Worm (Caenorhabditis elegans) whole organism, L1 larva: ENCODE measurements around the gene flp-23.
A peak's percentile ranks its signal among the peaks of the same experiment; 100 is the strongest.

ENCODE experiments used
- C04F5.9 ChIP-seq: sonication (generic microtip); optimal IDR thresholded peaks from 2 replicates; lab custom pipeline; 2016; ENCODE audit warnings: missing genetic modification characterization, missing compliant biosample characterization
- C16A3.4 ChIP-seq: fragments of 150-350 bp; optimal IDR thresholded peaks from 2 replicates; lab custom pipeline; 2014; ENCODE audit warnings: missing biosample characterization, missing genetic modification characterization
- C34B4.2 ChIP-seq: sonication (generic microtip); optimal IDR thresholded peaks from 2 replicates; lab custom pipeline; 2017; ENCODE audit warnings: mild to moderate bottlenecking, missing genetic modification characterization, missing compliant biosample characterization
- F16B12.6 ChIP-seq: fragments of 150-350 bp; optimal IDR thresholded peaks from 2 replicates; lab custom pipeline; 2014; ENCODE audit warnings: missing biosample characterization, missing genetic modification characterization
- alr-1 ChIP-seq: fragments of 200-800 bp; sonication (Bioruptor generic); optimal IDR thresholded peaks from 2 replicates; lab custom pipeline; 2018; ENCODE audit warnings: borderline replicate concordance, mild to moderate bottlenecking, missing genetic modification characterization, missing compliant biosample characterization
- aly-2 ChIP-seq: fragments of 150-350 bp; optimal IDR thresholded peaks from 2 replicates; lab custom pipeline; 2014; ENCODE audit warnings: missing biosample characterization, missing genetic modification characterization
- blmp-1 ChIP-seq: fragments of 150-350 bp; optimal IDR thresholded peaks from 2 replicates; lab custom pipeline; 2014; ENCODE audit warnings: missing biosample characterization, missing genetic modification characterization
- ceh-82 ChIP-seq, 3 experiments: fragments of 150-350 bp in 1 of 3; sonication (generic microtip) in 2 of 3; optimal IDR thresholded peaks; 2 replicates each; lab custom pipeline; 2014 to 2017; ENCODE audit warnings: missing biosample characterization in 3 of 3, missing genetic modification characterization in 3 of 3
- ces-1 ChIP-seq: fragments of 150-350 bp; optimal IDR thresholded peaks from 2 replicates; lab custom pipeline; 2014; ENCODE audit warnings: missing biosample characterization, missing genetic modification reagents, missing genetic modification characterization
- dsc-1 ChIP-seq: sonication (generic microtip); optimal IDR thresholded peaks from 2 replicates; lab custom pipeline; 2016; ENCODE audit warnings: mild to moderate bottlenecking, missing genetic modification characterization, missing compliant biosample characterization
- efl-1 ChIP-seq, 4 experiments: fragments of 150-350 bp; optimal IDR thresholded peaks in 3 of 4; peaks in 1 of 4; 1 replicate in 1 of 4; 2 replicates in 3 of 4; lab custom pipeline; 2014; ENCODE audit warnings: missing biosample characterization in 2 of 4, missing genetic modification characterization in 2 of 4, missing genetic modification reagents in 2 of 4
- egl-27 ChIP-seq, 2 experiments: fragments of 150-350 bp in 1 of 2; sonication (generic microtip); optimal IDR thresholded peaks; 3 replicates each; lab custom pipeline; 2017 to 2018; ENCODE audit warnings: missing biosample characterization in 2 of 2, missing genetic modification characterization in 2 of 2, missing genetic modification reagents in 2 of 2
- elt-2 ChIP-seq: sonication (generic microtip); optimal IDR thresholded peaks from 2 replicates; lab custom pipeline; 2016; ENCODE audit warnings: missing genetic modification characterization, mild to moderate bottlenecking, inconsistent platforms, missing compliant biosample characterization, missing genetic modification reagents
- fos-1 ChIP-seq: fragments of 150-350 bp; optimal IDR thresholded peaks from 2 replicates; lab custom pipeline; 2014; ENCODE audit warnings: missing biosample characterization, missing genetic modification characterization
- hlh-4 ChIP-seq: sonication (generic microtip); optimal IDR thresholded peaks from 2 replicates; lab custom pipeline; 2016; ENCODE audit warnings: mild to moderate bottlenecking, missing genetic modification characterization, missing compliant biosample characterization
- hpl-2 ChIP-seq: fragments of 150-350 bp; optimal IDR thresholded peaks from 2 replicates; lab custom pipeline; 2014; ENCODE audit warnings: missing biosample characterization, missing genetic modification reagents, missing genetic modification characterization
- lin-14 ChIP-seq: fragments of 200-800 bp; sonication (Bioruptor generic); optimal IDR thresholded peaks from 2 replicates; lab custom pipeline; 2018; ENCODE audit warnings: mild to moderate bottlenecking, missing genetic modification characterization, moderate library complexity, missing compliant biosample characterization
- lin-15B ChIP-seq: fragments of 150-350 bp; sonication (generic microtip); optimal IDR thresholded peaks from 3 replicates; lab custom pipeline; 2014; ENCODE audit warnings: missing biosample characterization, missing genetic modification characterization
- lir-3 ChIP-seq: sonication (generic microtip); optimal IDR thresholded peaks from 2 replicates; lab custom pipeline; 2016; ENCODE audit warnings: mild to moderate bottlenecking, missing genetic modification characterization, moderate library complexity, missing compliant biosample characterization; ENCODE audit not compliant: poor library complexity
- lsy-2 ChIP-seq, 2 experiments: fragments of 150-350 bp; optimal IDR thresholded peaks; 2 replicates each; lab custom pipeline; 2014; ENCODE audit warnings: missing biosample characterization in 2 of 2, missing genetic modification characterization in 2 of 2
- nhr-12 ChIP-seq: sonication (generic microtip); optimal IDR thresholded peaks from 2 replicates; lab custom pipeline; 2017; ENCODE audit warnings: missing biosample characterization, missing genetic modification characterization
- nhr-19 ChIP-seq: fragments of 200-800 bp; sonication (Bioruptor generic); conservative IDR thresholded peaks from 2 replicates; pipeline ENCODE4 v1.3.6; 2022; ENCODE audit warnings: missing genetic modification characterization, missing compliant biosample characterization
- nhr-20 ChIP-seq: sonication (generic microtip); optimal IDR thresholded peaks from 2 replicates; lab custom pipeline; 2016; ENCODE audit warnings: mild to moderate bottlenecking, missing genetic modification characterization, missing compliant biosample characterization
- nhr-237 ChIP-seq: fragments of 150-350 bp; optimal IDR thresholded peaks from 2 replicates; lab custom pipeline; 2014; ENCODE audit warnings: missing biosample characterization, missing genetic modification characterization
- nhr-76 ChIP-seq: sonication (generic microtip); optimal IDR thresholded peaks from 2 replicates; lab custom pipeline; 2017; ENCODE audit warnings: missing biosample characterization, missing genetic modification characterization
- nhr-85 ChIP-seq: sonication (generic microtip); peaks from one replicate; lab custom pipeline; 2016; ENCODE audit warnings: missing genetic modification characterization, inconsistent platforms, missing compliant biosample characterization
- nhr-90 ChIP-seq: sonication (generic microtip); optimal IDR thresholded peaks from 2 replicates; lab custom pipeline; 2016; ENCODE audit warnings: mild to moderate bottlenecking, missing genetic modification characterization, missing compliant biosample characterization; ENCODE audit not compliant: poor library complexity
- pax-3 ChIP-seq: fragments of 200-800 bp; sonication (Bioruptor generic); optimal IDR thresholded peaks from 2 replicates; lab custom pipeline; 2018; ENCODE audit warnings: mild to moderate bottlenecking, missing genetic modification characterization, moderate library complexity, missing compliant biosample characterization
- pqm-1 ChIP-seq: sonication (generic microtip); optimal IDR thresholded peaks from 3 replicates; lab custom pipeline; 2017; ENCODE audit warnings: missing biosample characterization, missing genetic modification characterization
- skn-1 ChIP-seq: fragments of 150-350 bp; optimal IDR thresholded peaks from 2 replicates; lab custom pipeline; 2014; ENCODE audit warnings: missing biosample characterization, missing genetic modification characterization
- snu-23 ChIP-seq: sonication (generic microtip); optimal IDR thresholded peaks from 2 replicates; lab custom pipeline; 2016; ENCODE audit warnings: missing genetic modification characterization, missing compliant biosample characterization
- sptf-1 ChIP-seq: fragments of 150-350 bp; optimal IDR thresholded peaks from 2 replicates; lab custom pipeline; 2014; ENCODE audit warnings: missing biosample characterization, missing genetic modification characterization
- sup-37 ChIP-seq: fragments of 200-800 bp; sonication (Bioruptor generic); optimal IDR thresholded peaks from 2 replicates; lab custom pipeline; 2018; ENCODE audit warnings: mild to moderate bottlenecking, missing genetic modification characterization, missing compliant biosample characterization
- swsn-7 ChIP-seq: sonication (generic microtip); optimal IDR thresholded peaks from 2 replicates; lab custom pipeline; 2016; ENCODE audit warnings: missing genetic modification characterization, missing compliant biosample characterization
- unc-30 ChIP-seq: sonication (generic microtip); optimal IDR thresholded peaks from 2 replicates; lab custom pipeline; 2017; ENCODE audit warnings: missing biosample characterization, missing genetic modification characterization
- unc-62 ChIP-seq: fragments of 150-350 bp; optimal IDR thresholded peaks from 2 replicates; lab custom pipeline; 2014; ENCODE audit warnings: missing biosample characterization, missing genetic modification reagents, missing genetic modification characterization
- unc-86 ChIP-seq: sonication (generic microtip); optimal IDR thresholded peaks from 2 replicates; lab custom pipeline; 2016; ENCODE audit warnings: missing genetic modification characterization, missing compliant biosample characterization
- unc-98 ChIP-seq: fragments of 200-800 bp; sonication (Bioruptor generic); IDR thresholded peaks from 2 replicates; pipeline ENCODE4 v1.3.6; 2022; ENCODE audit warnings: missing genetic modification characterization, missing compliant biosample characterization
- zag-1 ChIP-seq: fragments of 150-350 bp; optimal IDR thresholded peaks from 2 replicates; lab custom pipeline; 2014; ENCODE audit warnings: missing biosample characterization, missing genetic modification characterization
- zip-4 ChIP-seq: fragments of 200-800 bp; sonication (Bioruptor generic); optimal IDR thresholded peaks from 2 replicates; lab custom pipeline; 2018; ENCODE audit warnings: mild to moderate bottlenecking, missing genetic modification characterization, moderate library complexity, missing compliant biosample characterization

Gene flp-23

ce11 chrIII:8616587-8616986, 34.0 kb upstream of the flp-23 start, which contains the start of gene C06E1.11:
Gene C06E1.11, minus strand, starts transcription at chrIII:8616687.
- TF ChIP-seq fos-1 (tag; lab: Kevin White, UChicago) (no peak), efl-1 (optimal IDR thresholded peaks at IDR 0.05; lab: Kevin White, UChicago) (no peak), efl-1 (GFP tag; optimal IDR thresholded peaks at IDR 0.05 in 1 of 2; lab: Kevin White, UChicago) (peak in 1 of 2 experiments; percentile 35)

- TF ChIP-seq skn-1: no peak
- no peak for TF ChIP-seq unc-62 (GFP tag; lab: Kevin White, UChicago)
- no peak for TF ChIP-seq efl-1 (optimal IDR thresholded peaks at IDR 0.05; lab: Kevin White, UChicago)
- peak in 1 of 2 experiments; percentile 33 for TF ChIP-seq efl-1 (GFP tag; optimal IDR thresholded peaks at IDR 0.05 in 1 of 2; lab: Kevin White, UChicago)
Observed at ce11 chrIII:8618412-8618960, 32.1 kb upstream of the flp-23 start, which contains the start of gene C13G5.2. Gene C13G5.2, minus strand, starts transcription at chrIII:8618462.

- TF ChIP-seq unc-30 (no peak), F16B12.6 (no peak), efl-1 (optimal IDR thresholded peaks at IDR 0.05; lab: Kevin White, UChicago) (no peak), efl-1 (GFP tag; optimal IDR thresholded peaks at IDR 0.05 in 1 of 2; lab: Kevin White, UChicago) (no peak), hlh-4 (tag; lab: Kevin White, UChicago) (no peak), zip-4 (GFP tag; lab: Kevin White, UChicago) (no peak), zag-1 (tag; lab: Kevin White, UChicago) (no peak)
Observed at ce11 chrIII:8620259-8620658, 30.3 kb upstream of the flp-23 start.

ce11 chrIII:8621002-8621401, 29.6 kb upstream of the flp-23 start:
- no peak for TF ChIP-seq nhr-237 (tag; lab: Kevin White, UChicago)
- no peak for TF ChIP-seq lir-3
- no peak for TF ChIP-seq swsn-7
- peak; percentile 70 for TF ChIP-seq lin-14 (GFP tag; lab: Kevin White, UChicago)
- peak in 1 of 2 experiments; percentile 44 for TF ChIP-seq lsy-2 (tag; optimal IDR thresholded peaks at IDR 0.05; lab: Kevin White, UChicago)
- TF ChIP-seq nhr-90 (tag; lab: Kevin White, UChicago): no peak
- peak; percentile 87 for TF ChIP-seq nhr-85 (tag; lab: Kevin White, UChicago)
- peak; percentile 49 for TF ChIP-seq blmp-1 (tag; lab: Kevin White, UChicago)

ce11 chrIII:8621982-8622381, 28.6 kb upstream of the flp-23 start:
- TF ChIP-seq ces-1 (no peak), pqm-1 (tag; lab: Kevin White, UChicago) (no peak), C34B4.2 (tag; lab: Kevin White, UChicago) (no peak), hpl-2 (GFP tag; lab: Kevin White, UChicago) (no peak), egl-27 (tag; optimal IDR thresholded peaks at IDR 0.05; lab: Kevin White, UChicago) (no peak), dsc-1 (tag; lab: Kevin White, UChicago) (no peak), sptf-1 (tag; lab: Kevin White, UChicago) (no peak), C16A3.4 (tag; lab: Kevin White, UChicago) (no peak), nhr-20 (tag; lab: Kevin White, UChicago) (no peak)

- TF ChIP-seq sup-37 (no peak), elt-2 (tag; lab: Kevin White, UChicago) (no peak), alr-1 (no peak), unc-86 (tag; lab: Kevin White, UChicago) (no peak), nhr-19 (GFP tag; lab: Robert Waterston, UW) (no peak), ceh-82 (tag; optimal IDR thresholded peaks at IDR 0.05; lab: Kevin White, UChicago) (no peak), pax-3 (tag; lab: Kevin White, UChicago) (no peak), aly-2 (tag; lab: Kevin White, UChicago) (no peak), unc-30 (no peak), nhr-12 (no peak), C04F5.9 (tag; lab: Kevin White, UChicago) (no peak), nhr-90 (tag; lab: Kevin White, UChicago) (no peak), unc-62 (GFP tag; lab: Kevin White, UChicago) (no peak), skn-1 (no peak), snu-23 (GFP tag; lab: Kevin White, UChicago) (no peak), fos-1 (tag; lab: Kevin White, UChicago) (no peak), lin-15B (tag; lab: Kevin White, UChicago) (no peak), nhr-76 (no peak), nhr-20 (tag; lab: Kevin White, UChicago) (no peak), unc-98 (GFP tag; lab: Robert Waterston, UW) (no peak)
Observed at ce11 chrIII:8622435-8622834, 28.1 kb upstream of the flp-23 start, which contains the start of gene ceh-16. Gene ceh-16, plus strand, starts transcription at chrIII:8622735.
